Worm (Caenorhabditis elegans): ENCODE data around the gene paf-2.
"Not testable (repeated sequence)": the region's sequence is repeated elsewhere in the genome, so short reads cannot be mapped to it uniquely, and the experiment has no call there.

Gene paf-2

ce11 chrX:4297452-4297851, at the start of gene paf-2:
TSS of gene paf-2 (minus strand) at chrX:4297741.
- no peak for TF ChIP-seq unc-62 (GFP tag; optimal IDR thresholded peaks at IDR 0.05)

ce11 chrX:4343915-4344314, 46.4 kb upstream of the paf-2 start, which contains the start of gene F14H12.3:
TSS of gene F14H12.3 (plus strand) at chrX:4344215.
- TF ChIP-seq unc-62 (GFP tag; optimal IDR thresholded peaks at IDR 0.05), result no peak

- TF ChIP-seq unc-62 (GFP tag; optimal IDR thresholded peaks at IDR 0.05), result no peak
Observed at ce11 chrX:4342730-4343129, 45.2 kb upstream of the paf-2 start.

ce11 chrX:4339332-4339731, 41.8 kb upstream of the paf-2 start, which contains the start of gene cst-1:
TSS of gene cst-1 (plus strand) at chrX:4339632.
- not testable (repeated sequence) for TF ChIP-seq unc-62 (GFP tag; optimal IDR thresholded peaks at IDR 0.05)

- TF ChIP-seq unc-62 (GFP tag; optimal IDR thresholded peaks at IDR 0.05), result not testable (repeated sequence)
Observed at ce11 chrX:4335950-4336349, 38.4 kb upstream of the paf-2 start, which contains the start of gene cst-2. TSS of gene cst-2 (minus strand) at chrX:4336050.

ce11 chrX:4332305-4332704, 34.8 kb upstream of the paf-2 start, which contains the start of gene C24A8.6:
TSS of gene C24A8.6 (minus strand) at chrX:4332405.
- not testable (repeated sequence) for TF ChIP-seq unc-62 (GFP tag; optimal IDR thresholded peaks at IDR 0.05)

- TF ChIP-seq unc-62 (GFP tag; optimal IDR thresholded peaks at IDR 0.05), result no peak
Observed at ce11 chrX:4328816-4329215, 31.3 kb upstream of the paf-2 start, which contains the start of gene C24A8.5. TSS of gene C24A8.5 (minus strand) at chrX:4328916.

ce11 chrX:4322847-4323455, 25.4 kb upstream of the paf-2 start:
- no peak for TF ChIP-seq unc-62 (GFP tag; optimal IDR thresholded peaks at IDR 0.05)

ce11 chrX:4320563-4320962, 23.0 kb upstream of the paf-2 start, which contains the start of gene dop-6:
TSS of gene dop-6 (plus strand) at chrX:4320863.
- no peak for TF ChIP-seq unc-62 (GFP tag; optimal IDR thresholded peaks at IDR 0.05)

- TF ChIP-seq unc-62 (GFP tag; optimal IDR thresholded peaks at IDR 0.05), result no peak
Observed at ce11 chrX:4317095-4317494, 19.6 kb upstream of the paf-2 start.

ce11 chrX:4314939-4315338, 17.4 kb upstream of the paf-2 start:
- TF ChIP-seq unc-62 (GFP tag; optimal IDR thresholded peaks at IDR 0.05), result no peak

- no peak for TF ChIP-seq unc-62 (GFP tag; optimal IDR thresholded peaks at IDR 0.05)
Observed at ce11 chrX:4311668-4312067, 14.1 kb upstream of the paf-2 start, which contains the start of gene C52B9.8. TSS of gene C52B9.8 (minus strand) at chrX:4311768.

- no peak for TF ChIP-seq unc-62 (GFP tag; optimal IDR thresholded peaks at IDR 0.05)
Observed at ce11 chrX:4307559-4308005, 10.0 kb upstream of the paf-2 start.

- no peak for TF ChIP-seq unc-62 (GFP tag; optimal IDR thresholded peaks at IDR 0.05)
Observed at ce11 chrX:4306861-4307260, 9.3 kb upstream of the paf-2 start, which contains the start of gene pqn-15. TSS of gene pqn-15 (minus strand) at chrX:4306961.

- no peak for TF ChIP-seq unc-62 (GFP tag; optimal IDR thresholded peaks at IDR 0.05)
Observed at ce11 chrX:4303200-4303599, 5.7 kb upstream of the paf-2 start.

- TF ChIP-seq unc-62 (GFP tag; optimal IDR thresholded peaks at IDR 0.05), result no peak
Observed at ce11 chrX:4295917-4296316, 1.6 kb downstream of the paf-2 start.

ce11 chrX:4294957-4295356, 2.6 kb downstream of the paf-2 start:
- no peak for TF ChIP-seq unc-62 (GFP tag; optimal IDR thresholded peaks at IDR 0.05)

Measured in whole organism, dauer.